Worm (Caenorhabditis elegans) whole organism, late embryonic: Measurements from ENCODE around the gene D2096.5.

Experiments
- K09A11.1 ChIP-seq: sonication (generic microtip); optimal IDR thresholded peaks from 2 replicates; lab custom pipeline; 2017; ENCODE audit warnings: antibody characterized with exemption, mild to moderate bottlenecking, missing genetic modification characterization, missing compliant biosample characterization; ENCODE audit not compliant: insufficient read depth
- ama-1 ChIP-seq: fragments of 150-350 bp; optimal IDR thresholded peaks from 2 replicates; lab custom pipeline; 2014
- dve-1 ChIP-seq: sonication (generic microtip); optimal IDR thresholded peaks from 2 replicates; lab custom pipeline; 2017; ENCODE audit warnings: antibody characterized with exemption, mild to moderate bottlenecking, missing genetic modification characterization, missing compliant biosample characterization
- fax-1 ChIP-seq: sonication (generic microtip); optimal IDR thresholded peaks from 2 replicates; lab custom pipeline; 2016; ENCODE audit warnings: missing genotype, missing genetic modification characterization, missing compliant biosample characterization
- lin-11 ChIP-seq: fragments of 200-800 bp; sonication (Bioruptor generic); optimal IDR thresholded peaks from 2 replicates; lab custom pipeline; 2018; ENCODE audit warnings: mild to moderate bottlenecking, missing genetic modification characterization, missing compliant biosample characterization
- pqm-1 ChIP-seq: sonication (generic microtip); optimal IDR thresholded peaks from 2 replicates; lab custom pipeline; 2016; ENCODE audit warnings: missing genetic modification characterization, missing compliant biosample characterization
- ref-2 ChIP-seq: sonication (generic microtip); optimal IDR thresholded peaks from 2 replicates; lab custom pipeline; 2016; ENCODE audit warnings: missing genetic modification characterization, missing compliant biosample characterization
- sox-2 ChIP-seq: fragments of 200-800 bp; sonication (Bioruptor generic); IDR thresholded peaks from 2 replicates; pipeline ENCODE4 v1.3.6; 2022; ENCODE audit warnings: missing genetic modification reagents, missing genetic modification characterization, missing compliant biosample characterization

DNA sequence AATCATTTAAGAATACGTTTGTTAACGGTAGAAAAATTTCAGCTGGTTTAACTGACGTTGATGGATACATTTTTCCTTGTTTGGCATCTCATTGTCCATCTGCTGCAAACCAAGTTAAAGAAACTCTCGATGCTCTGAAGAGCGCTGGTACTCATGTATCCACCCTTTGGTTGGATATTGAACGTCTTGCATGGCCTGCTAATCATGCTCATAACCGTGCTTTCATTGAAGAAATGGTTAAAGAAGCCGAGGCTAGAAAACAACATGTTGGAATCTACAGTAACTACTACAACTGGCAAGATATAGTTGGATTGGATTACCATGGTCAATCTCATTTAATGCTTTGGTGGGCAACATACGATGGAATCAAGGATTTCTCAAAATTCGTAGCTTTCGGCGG is 26.5 kb downstream of the D2096.5 start:
- no peak for TF ChIP-seq fax-1 (tag; lab: Kevin White, UChicago)
- no peak for TF ChIP-seq sox-2 (GFP tag; lab: Robert Waterston, UW)
- no peak for TF ChIP-seq ama-1 (lab: Kevin White, UChicago)
- no peak for TF ChIP-seq dve-1
- TF ChIP-seq K09A11.1 (tag; lab: Kevin White, UChicago) = no peak
- no peak for TF ChIP-seq lin-11 (tag; lab: Kevin White, UChicago)
- no peak for TF ChIP-seq ref-2 (tag; lab: Kevin White, UChicago)
- no peak for TF ChIP-seq pqm-1 (tag; lab: Kevin White, UChicago)
